Fruit fly (Drosophila melanogaster) whole organism, pupa: ENCODE results near the gene RnpS1.

ENCODE experiments used
- CG10348 ChIP-seq: fragments of 200-800 bp; sonication (Bioruptor generic); IDR thresholded peaks from 2 replicates; pipeline ENCODE4 v1.3.6; 2022; ENCODE audit warnings: missing biosample characterization, missing genetic modification characterization
- CG32121 ChIP-seq: fragments of 200-800 bp; sonication (Bioruptor generic); IDR thresholded peaks from 2 replicates; pipeline ENCODE4 v1.3.6; 2022; ENCODE audit warnings: missing biosample characterization, missing genetic modification characterization
- CG8159 ChIP-seq: fragments of 200-800 bp; sonication (Bioruptor generic); optimal IDR thresholded peaks from 3 replicates; lab custom pipeline; 2018; ENCODE audit warnings: missing biosample characterization, mild to moderate bottlenecking, missing genetic modification characterization, moderate library complexity
- Pif1B ChIP-seq: fragments of 200-800 bp; sonication (Bioruptor generic); optimal IDR thresholded peaks from 3 replicates; lab custom pipeline; 2016; ENCODE audit warnings: missing biosample characterization, missing genetic modification characterization

DNA sequence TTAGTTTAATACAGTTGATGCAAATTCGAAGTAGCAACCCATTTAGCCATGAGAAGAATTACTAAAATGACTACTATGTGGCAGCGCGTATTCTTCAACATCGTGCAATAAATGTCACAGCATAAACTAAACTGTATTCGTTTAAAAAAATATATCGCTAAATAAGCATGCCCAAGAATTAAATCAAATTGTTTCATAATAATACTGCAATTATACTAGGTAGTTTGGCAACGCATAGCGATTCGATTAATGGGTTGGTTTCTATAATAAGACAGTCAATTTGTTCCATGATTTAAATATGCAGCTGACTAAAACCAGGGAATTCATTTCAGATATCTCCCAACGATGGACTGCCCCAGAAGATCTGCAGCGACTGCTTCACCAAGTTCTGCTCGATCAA is 31.3 kb downstream of the RnpS1 start, which contains the start of gene CG33654:
- TF ChIP-seq CG32121 (GFP tag; lab: Robert Waterston, UW) (no peak), CG8159 (tag; lab: Kevin White, UChicago) (no peak), Pif1B (GFP tag; lab: Kevin White, UChicago) (no peak), CG10348 (GFP tag; lab: Robert Waterston, UW) (no peak)
